Worm (Caenorhabditis elegans) whole organism, L2 larva: ENCODE measurements around the gene F39G3.5.

Experiments used
- R02D3.7 ChIP-seq: fragments of 150-350 bp; optimal IDR thresholded peaks from 2 replicates; lab custom pipeline; 2014; ENCODE audit warnings: missing biosample characterization, missing genetic modification characterization
- dmd-4 ChIP-seq: sonication (generic microtip); optimal IDR thresholded peaks from 2 replicates; lab custom pipeline; 2017; ENCODE audit warnings: missing biosample characterization, missing genetic modification characterization
- lin-11 ChIP-seq: fragments of 150-350 bp; sonication (generic microtip); optimal IDR thresholded peaks from 2 replicates; lab custom pipeline; 2014; ENCODE audit warnings: missing biosample characterization, missing genetic modification characterization, inconsistent platforms, mixed read lengths
- mab-5 ChIP-seq: fragments of 150-350 bp; optimal IDR thresholded peaks from 2 replicates; lab custom pipeline; 2014; ENCODE audit warnings: missing biosample characterization, missing genetic modification characterization
- mdl-1 ChIP-seq, 2 experiments: fragments of 150-350 bp in 1 of 2; sonication (generic microtip) in 1 of 2; optimal IDR thresholded peaks; 2 replicates each; lab custom pipeline; 2017; ENCODE audit warnings: missing biosample characterization in 2 of 2, missing genetic modification characterization in 2 of 2
- nhr-21 ChIP-seq: fragments of 150-350 bp; optimal IDR thresholded peaks from 2 replicates; lab custom pipeline; 2014; ENCODE audit warnings: missing biosample characterization, missing genetic modification characterization
- nhr-23 ChIP-seq: fragments of 150-350 bp; optimal IDR thresholded peaks from 2 replicates; lab custom pipeline; 2014; ENCODE audit warnings: missing biosample characterization, missing genetic modification reagents, missing genetic modification characterization
- nhr-25 ChIP-seq: fragments of 150-350 bp; sonication (generic microtip); optimal IDR thresholded peaks from 3 replicates; lab custom pipeline; 2014; ENCODE audit warnings: missing biosample characterization, missing genetic modification characterization
- nhr-6 ChIP-seq: fragments of 150-350 bp; optimal IDR thresholded peaks from 2 replicates; lab custom pipeline; 2014; ENCODE audit warnings: missing biosample characterization, missing genetic modification characterization
- nhr-77 ChIP-seq: fragments of 150-350 bp; optimal IDR thresholded peaks from 2 replicates; lab custom pipeline; 2014; ENCODE audit warnings: missing biosample characterization, missing genetic modification characterization
- peb-1 ChIP-seq: fragments of 150-350 bp; optimal IDR thresholded peaks from 2 replicates; lab custom pipeline; 2014; ENCODE audit warnings: missing biosample characterization, missing genetic modification characterization
- unc-55 ChIP-seq: fragments of 150-350 bp; sonication (generic microtip); optimal IDR thresholded peaks from 3 replicates; lab custom pipeline; 2014; ENCODE audit warnings: missing biosample characterization, missing genetic modification reagents, missing genetic modification characterization
- unc-62 ChIP-seq: fragments of 150-350 bp; optimal IDR thresholded peaks from 2 replicates; lab custom pipeline; 2014; ENCODE audit warnings: missing biosample characterization, missing genetic modification reagents, missing genetic modification characterization

- TF ChIP-seq lin-11 (tag; lab: Kevin White, UChicago), result no peak
- TF ChIP-seq dmd-4 (tag; lab: Kevin White, UChicago), result no peak
- TF ChIP-seq nhr-77 (tag; lab: Kevin White, UChicago), result no peak
- TF ChIP-seq nhr-6, result no peak
- TF ChIP-seq unc-55 (GFP tag; lab: Kevin White, UChicago), result no peak
- TF ChIP-seq mab-5 (tag; lab: Kevin White, UChicago), result no peak
- TF ChIP-seq nhr-23 (tag; lab: Kevin White, UChicago), result no peak
- TF ChIP-seq nhr-21 (tag; lab: Kevin White, UChicago), result no peak
- TF ChIP-seq peb-1 (tag; lab: Kevin White, UChicago), result no peak
- no peak for TF ChIP-seq nhr-25 (tag; lab: Kevin White, UChicago)
- TF ChIP-seq unc-62 (GFP tag; lab: Kevin White, UChicago), result no peak
- no peak for TF ChIP-seq mdl-1 (tag; optimal IDR thresholded peaks at IDR 0.05; lab: Kevin White, UChicago)
- TF ChIP-seq R02D3.7 (tag; lab: Kevin White, UChicago), result no peak
Measured at ce11 chrV:4754684-4755211, 32.3 kb downstream of the F39G3.5 start.
